Fruit fly (Drosophila melanogaster) whole organism, adult: ENCODE results near the gene RpLP0.

Source experiments
- CG11617 ChIP-seq: fragments of 200-800 bp; sonication (Bioruptor generic); optimal IDR thresholded peaks from 2 replicates; lab custom pipeline; 2017; ENCODE audit warnings: mild to moderate bottlenecking, missing biosample characterization, missing genetic modification reagents, missing genetic modification characterization
- CG12768 ChIP-seq: fragments of 200-800 bp; sonication (Bioruptor generic); optimal IDR thresholded peaks from 2 replicates; lab custom pipeline; 2017; ENCODE audit warnings: missing biosample characterization, missing genetic modification characterization, mild to moderate bottlenecking, moderate library complexity, missing genetic modification reagents
- CG14711 ChIP-seq: fragments of 200-800 bp; sonication (Bioruptor generic); optimal IDR thresholded peaks from 2 replicates; lab custom pipeline; 2018; ENCODE audit warnings: missing biosample characterization, mild to moderate bottlenecking, missing genetic modification characterization, moderate library complexity
- CG1620 ChIP-seq: fragments of 200-800 bp; sonication (Bioruptor generic); optimal IDR thresholded peaks from 2 replicates; lab custom pipeline; 2016; ENCODE audit warnings: missing biosample characterization, missing genetic modification characterization
- CG33017 ChIP-seq: fragments of 200-800 bp; sonication (Bioruptor generic); optimal IDR thresholded peaks from 2 replicates; lab custom pipeline; 2018; ENCODE audit warnings: missing biosample characterization, mild to moderate bottlenecking, missing genetic modification characterization, moderate library complexity
- CG5204 ChIP-seq: fragments of 200-800 bp; sonication (Bioruptor generic); optimal IDR thresholded peaks from 2 replicates; lab custom pipeline; 2016; ENCODE audit warnings: missing biosample characterization, missing genetic modification characterization
- CG7045 ChIP-seq: fragments of 200-800 bp; sonication (Bioruptor generic); optimal IDR thresholded peaks from 2 replicates; lab custom pipeline; 2017; ENCODE audit warnings: missing biosample characterization, mild to moderate bottlenecking, missing genetic modification characterization
- CG7101 ChIP-seq: fragments of 200-800 bp; sonication (Bioruptor generic); optimal IDR thresholded peaks from 2 replicates; lab custom pipeline; 2018; ENCODE audit warnings: missing biosample characterization, mild to moderate bottlenecking, missing genetic modification characterization, moderate library complexity
- Clk ChIP-seq: fragments of 200-800 bp; sonication (Bioruptor generic); optimal IDR thresholded peaks from 2 replicates; lab custom pipeline; 2017; ENCODE audit warnings: missing biosample characterization, missing genetic modification characterization
- Crg-1 ChIP-seq: fragments of 200-800 bp; sonication (Bioruptor generic); optimal IDR thresholded peaks from 2 replicates; lab custom pipeline; 2016; ENCODE audit warnings: missing biosample characterization, missing genetic modification characterization
- Hr96 ChIP-seq: fragments of 200-800 bp; sonication (Bioruptor generic); optimal IDR thresholded peaks from 2 replicates; lab custom pipeline; 2016; ENCODE audit warnings: missing biosample characterization, missing genetic modification characterization
- Mnt ChIP-seq: fragments of 200-800 bp; sonication (Bioruptor generic); optimal IDR thresholded peaks from 2 replicates; lab custom pipeline; 2016; ENCODE audit warnings: missing biosample characterization, mild to moderate bottlenecking, missing genetic modification characterization
- bab1 ChIP-seq: fragments of 200-800 bp; sonication (Bioruptor generic); optimal IDR thresholded peaks from 3 replicates; lab custom pipeline; 2019; ENCODE audit warnings: missing biosample characterization, mild to moderate bottlenecking, missing genetic modification characterization, moderate library complexity
- cic ChIP-seq: fragments of 200-800 bp; sonication (Bioruptor generic); optimal IDR thresholded peaks from 2 replicates; lab custom pipeline; 2017; ENCODE audit warnings: missing biosample characterization, mild to moderate bottlenecking, missing genetic modification characterization, moderate library complexity
- cnc ChIP-seq, 2 experiments: fragments of >200 bp; optimal IDR thresholded peaks; 2 replicates each; lab custom pipeline; 2017
- kay ChIP-seq: fragments of 200-800 bp; sonication (Bioruptor generic); peaks from one replicate; lab custom pipeline; 2016; ENCODE audit warnings: missing biosample characterization, missing genetic modification characterization, borderline replicate concordance
- ovo ChIP-seq: fragments of 200-800 bp; sonication (Bioruptor generic); optimal IDR thresholded peaks from 2 replicates; lab custom pipeline; 2016; ENCODE audit warnings: missing biosample characterization, missing genetic modification characterization
- pad ChIP-seq: fragments of 200-800 bp; sonication (Bioruptor generic); optimal IDR thresholded peaks from 3 replicates; lab custom pipeline; 2017; ENCODE audit warnings: missing biosample characterization, missing genetic modification characterization, mild to moderate bottlenecking, moderate library complexity, missing genetic modification reagents
- tj ChIP-seq: fragments of 200-800 bp; sonication (Bioruptor generic); optimal IDR thresholded peaks from 3 replicates; lab custom pipeline; 2017; ENCODE audit warnings: missing biosample characterization, mild to moderate bottlenecking, missing genetic modification characterization, moderate library complexity
- toe ChIP-seq: fragments of 200-800 bp; sonication (Bioruptor generic); optimal IDR thresholded peaks from 2 replicates; lab custom pipeline; 2016; ENCODE audit warnings: missing biosample characterization, missing genetic modification characterization

The RpLP0 gene

DNA sequence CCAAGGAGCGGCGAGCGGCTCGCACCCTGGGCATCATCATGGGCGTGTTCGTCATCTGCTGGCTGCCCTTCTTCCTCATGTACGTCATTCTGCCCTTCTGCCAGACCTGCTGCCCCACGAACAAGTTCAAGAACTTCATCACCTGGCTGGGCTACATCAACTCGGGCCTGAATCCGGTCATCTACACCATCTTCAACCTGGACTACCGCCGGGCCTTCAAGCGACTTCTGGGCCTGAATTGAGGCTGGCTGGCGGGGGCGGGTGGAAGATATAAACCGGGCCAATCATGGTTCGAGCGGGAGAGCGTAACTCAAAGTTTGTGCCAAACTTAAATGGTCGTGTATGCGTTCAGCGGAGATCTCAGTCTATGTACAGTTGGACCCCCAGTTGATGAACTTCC, 11.8 kb upstream of the RpLP0 start:
- TF ChIP-seq cnc (optimal IDR thresholded peaks at IDR 0.05; lab: Kevin White, UChicago) (no peak), Clk (GFP tag; lab: Kevin White, UChicago) (no peak), tj (no peak), toe (no peak), CG7045 (no peak), Crg-1 (GFP tag; lab: Kevin White, UChicago) (no peak), CG7101 (tag; lab: Kevin White, UChicago) (no peak), cic (GFP tag; lab: Kevin White, UChicago) (no peak), kay (GFP tag; lab: Kevin White, UChicago) (no peak), Mnt (no peak)

DNA sequence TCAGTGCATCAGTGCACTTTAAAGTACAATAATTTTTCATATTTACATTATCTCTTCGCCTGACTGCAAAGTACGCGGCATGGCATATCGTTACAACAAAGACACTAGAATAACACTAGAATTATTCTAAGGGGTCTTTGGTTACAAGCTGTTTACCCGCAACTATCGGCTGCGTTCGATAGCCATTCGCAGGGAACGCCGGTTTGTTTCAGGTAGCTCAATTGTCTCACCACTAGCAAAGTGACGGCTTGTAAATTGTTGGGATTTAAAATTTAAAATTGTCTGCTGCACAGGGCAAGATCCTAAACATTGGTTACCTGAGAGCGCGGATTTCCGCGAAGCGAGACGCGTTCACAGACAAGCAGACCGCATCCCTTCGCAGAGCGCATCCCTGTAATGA, 10.0 kb upstream of the RpLP0 start, which contains the start of gene CG14561:
TSS of gene CG14561 (plus strand) at position 214 of the 400 bp plus-strand sequence.
- TF ChIP-seq CG14711 (tag; lab: Kevin White, UChicago) (no peak), toe (no peak), bab1 (GFP tag; lab: Kevin White, UChicago) (peak; percentile 4), Crg-1 (GFP tag; lab: Kevin White, UChicago) (peak; percentile 34), kay (GFP tag; lab: Kevin White, UChicago) (no peak), CG1620 (GFP tag; lab: Kevin White, UChicago) (peak; percentile 15)

DNA sequence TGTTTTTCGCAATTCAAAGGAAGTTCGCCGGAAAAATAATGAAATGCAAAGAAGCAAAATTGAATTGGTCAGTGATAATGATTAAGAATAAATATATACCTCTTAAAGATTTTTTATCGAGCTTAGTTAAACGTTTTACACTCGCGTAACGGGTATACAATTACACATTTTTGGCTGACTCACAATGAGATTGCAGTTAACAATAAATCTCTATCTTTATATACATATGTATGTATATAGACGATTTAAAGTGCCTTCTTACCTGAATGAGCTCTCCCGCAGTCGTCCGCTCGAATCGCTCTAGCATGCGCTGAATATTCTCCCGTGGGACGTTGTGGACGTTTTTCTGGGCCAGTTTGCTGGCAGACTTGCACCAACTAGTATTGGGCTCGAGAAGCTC, 5.2 kb upstream of the RpLP0 start:
- TF ChIP-seq CG33017 = no peak
- no peak for TF ChIP-seq CG1620 (GFP tag; lab: Kevin White, UChicago)
- no peak for TF ChIP-seq CG14711 (tag; lab: Kevin White, UChicago)
- peak in 1 of 2 experiments; percentile 94 for TF ChIP-seq cnc (optimal IDR thresholded peaks at IDR 0.05; lab: Kevin White, UChicago)
- no peak for TF ChIP-seq CG7101 (tag; lab: Kevin White, UChicago)
- TF ChIP-seq Clk (GFP tag; lab: Kevin White, UChicago) = no peak
- TF ChIP-seq kay (GFP tag; lab: Kevin White, UChicago) = peak; percentile 91
- TF ChIP-seq pad (GFP tag; lab: Kevin White, UChicago) = no peak
- TF ChIP-seq Crg-1 (GFP tag; lab: Kevin White, UChicago) = no peak
- no peak for TF ChIP-seq CG5204 (GFP tag; lab: Kevin White, UChicago)
- TF ChIP-seq toe = no peak
- TF ChIP-seq tj = no peak
- peak; percentile 1 for TF ChIP-seq Mnt

DNA sequence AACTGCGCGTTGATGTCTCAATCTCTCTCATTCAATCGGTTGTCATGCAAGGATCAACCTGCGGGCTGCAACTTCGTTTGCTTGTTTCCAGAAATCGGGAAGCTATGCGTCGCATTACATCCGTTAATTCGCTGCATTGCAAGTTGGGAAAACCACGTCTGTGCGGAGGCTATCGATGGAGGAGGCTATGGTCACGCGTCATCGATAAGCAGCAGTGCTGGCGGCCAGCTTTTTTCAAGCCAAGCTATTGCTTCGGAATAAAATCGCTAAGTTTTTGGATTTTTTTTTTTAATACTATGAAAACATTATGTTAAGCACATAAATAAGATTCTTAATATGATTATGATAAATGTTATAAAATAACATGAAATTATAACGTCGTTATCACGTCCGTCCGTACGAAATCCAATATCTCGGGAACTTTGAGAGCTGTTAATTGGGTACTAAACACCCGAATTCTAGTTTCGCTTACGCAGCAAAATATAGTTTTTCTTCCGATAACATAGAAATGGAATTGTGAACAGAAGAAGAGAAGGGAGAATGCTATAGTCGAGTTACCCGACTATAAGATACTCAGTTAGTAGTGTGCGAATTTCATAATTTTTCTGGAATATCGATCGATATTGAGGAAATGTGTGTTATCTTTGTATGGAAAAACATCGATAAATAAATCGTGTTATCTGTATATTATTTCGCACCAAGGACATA, 3.8 kb upstream of the RpLP0 start, which contains the start of gene CG7139:
TSS of gene CG7139 (minus strand) at position 162 of the 708 bp plus-strand sequence.
- TF ChIP-seq CG11617 (GFP tag; lab: Kevin White, UChicago) (peak; percentile 31), CG1620 (GFP tag; lab: Kevin White, UChicago) (no peak), toe (peak; percentile 62), CG7045 (no peak), ovo (GFP tag; lab: Kevin White, UChicago) (no peak), Mnt (peak; percentile 15), Crg-1 (GFP tag; lab: Kevin White, UChicago) (no peak), CG33017 (no peak), Clk (GFP tag; lab: Kevin White, UChicago) (no peak), pad (GFP tag; lab: Kevin White, UChicago) (no peak), tj (peak; percentile 87), cic (GFP tag; lab: Kevin White, UChicago) (peak; percentile 11), cnc (optimal IDR thresholded peaks at IDR 0.05; lab: Kevin White, UChicago) (no peak), kay (GFP tag; lab: Kevin White, UChicago) (peak; percentile 95), CG7101 (tag; lab: Kevin White, UChicago) (no peak), bab1 (GFP tag; lab: Kevin White, UChicago) (peak; percentile 49), CG5204 (GFP tag; lab: Kevin White, UChicago) (no peak), Hr96 (GFP tag; lab: Kevin White, UChicago) (peak; percentile 30), CG14711 (tag; lab: Kevin White, UChicago) (no peak), CG12768 (GFP tag; lab: Kevin White, UChicago) (peak; percentile 5)

DNA sequence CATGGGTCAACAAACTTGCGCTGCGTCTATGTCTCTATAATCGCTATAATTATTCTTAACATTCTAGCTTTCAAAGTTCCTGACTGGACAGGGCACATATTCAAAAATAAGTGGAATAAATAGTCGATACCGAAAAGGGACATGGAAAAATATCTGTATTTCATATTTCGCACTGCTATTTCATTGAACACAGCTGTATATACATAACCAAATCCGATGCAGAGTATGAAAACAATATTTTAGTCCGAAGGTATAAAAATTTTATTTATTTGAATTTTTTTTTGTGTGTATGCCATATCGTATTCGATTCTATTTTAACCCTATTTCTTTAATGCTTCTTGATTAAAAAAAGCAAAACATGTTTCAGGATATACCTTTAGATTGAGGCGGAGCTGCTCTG, 2.8 kb upstream of the RpLP0 start:
- TF ChIP-seq ovo (GFP tag; lab: Kevin White, UChicago) (no peak), CG5204 (GFP tag; lab: Kevin White, UChicago) (no peak), CG1620 (GFP tag; lab: Kevin White, UChicago) (no peak), kay (GFP tag; lab: Kevin White, UChicago) (no peak), Hr96 (GFP tag; lab: Kevin White, UChicago) (no peak), CG7101 (tag; lab: Kevin White, UChicago) (no peak), cic (GFP tag; lab: Kevin White, UChicago) (no peak), Clk (GFP tag; lab: Kevin White, UChicago) (no peak), cnc (optimal IDR thresholded peaks at IDR 0.05; lab: Kevin White, UChicago) (no peak), pad (GFP tag; lab: Kevin White, UChicago) (no peak), CG14711 (tag; lab: Kevin White, UChicago) (no peak), CG12768 (GFP tag; lab: Kevin White, UChicago) (no peak), toe (no peak), CG7045 (no peak)

DNA sequence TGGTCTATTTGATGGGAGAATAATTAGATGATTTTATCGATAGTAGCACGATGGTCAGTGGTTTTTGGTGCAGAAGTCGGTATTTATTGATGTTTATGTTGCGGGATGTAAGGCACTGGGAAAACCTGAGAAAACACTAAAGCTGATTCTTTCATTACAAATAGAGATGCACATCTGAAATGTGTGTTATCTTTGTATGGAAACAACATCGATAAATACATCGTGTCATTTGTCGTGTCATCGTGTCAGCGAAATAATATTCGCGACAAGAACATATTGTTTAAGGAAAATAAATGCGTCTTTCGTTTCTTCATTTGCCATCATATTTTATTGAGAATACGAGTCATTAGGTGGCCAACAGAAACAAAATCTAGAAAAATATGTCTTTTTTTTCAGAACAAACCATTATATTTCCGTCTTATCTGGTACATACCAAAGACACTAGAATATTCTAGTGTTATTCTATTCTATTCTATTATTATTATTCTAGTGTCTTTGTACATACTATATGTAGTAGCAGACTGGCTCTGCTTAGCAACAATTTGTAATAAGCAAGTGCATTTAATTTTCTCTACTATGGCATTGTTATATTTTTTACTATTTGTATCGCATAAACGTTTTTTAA, 1.2 kb upstream of the RpLP0 start, which contains the start of gene CG7133:
TSS of gene CG7133 (minus strand) at position 177 of the 625 bp plus-strand sequence.
- peak; percentile 35 for TF ChIP-seq tj
- TF ChIP-seq kay (GFP tag; lab: Kevin White, UChicago) = peak; percentile 95
- TF ChIP-seq CG14711 (tag; lab: Kevin White, UChicago) = peak; percentile 28
- TF ChIP-seq bab1 (GFP tag; lab: Kevin White, UChicago) = peak; percentile 64
- TF ChIP-seq CG1620 (GFP tag; lab: Kevin White, UChicago) = no peak
- TF ChIP-seq CG33017 = peak; percentile 13
- no peak for TF ChIP-seq toe
- no peak for TF ChIP-seq pad (GFP tag; lab: Kevin White, UChicago)
- peak; percentile 16 for TF ChIP-seq Mnt
